Worm (Caenorhabditis elegans) whole organism, mixed stage, embryonic: Measurements from ENCODE around the gene Y37H2C.4.

Source experiments
- M03D4.4 ChIP-seq: sonication (generic microtip); optimal IDR thresholded peaks from 2 replicates; lab custom pipeline; 2017; ENCODE audit warnings: mild to moderate bottlenecking, missing genetic modification characterization, missing compliant biosample characterization
- blmp-1 ChIP-seq: fragments of 150-350 bp; optimal IDR thresholded peaks from 2 replicates; lab custom pipeline; 2014; ENCODE audit warnings: missing biosample characterization, missing genetic modification characterization
- cnd-1 ChIP-seq: fragments of 200-800 bp; sonication (Bioruptor generic); optimal IDR thresholded peaks from 2 replicates; lab custom pipeline; 2018; ENCODE audit warnings: mild to moderate bottlenecking, missing genetic modification characterization, missing compliant biosample characterization
- elt-1 ChIP-seq: sonication (generic microtip); optimal IDR thresholded peaks from 2 replicates; lab custom pipeline; 2017; ENCODE audit warnings: missing genetic modification characterization, mild to moderate bottlenecking, missing compliant biosample characterization, antibody characterized with exemption, moderate library complexity, borderline replicate concordance; ENCODE audit not compliant: insufficient read depth
- elt-3 ChIP-seq: fragments of 150-350 bp; optimal IDR thresholded peaks from 2 replicates; lab custom pipeline; 2014; ENCODE audit warnings: missing biosample characterization, missing genetic modification characterization
- ham-2 ChIP-seq: fragments of 200-800 bp; sonication (Bioruptor generic); optimal IDR thresholded peaks from 2 replicates; lab custom pipeline; 2018; ENCODE audit warnings: mild to moderate bottlenecking, missing genetic modification characterization, missing compliant biosample characterization
- hlh-1 ChIP-seq: fragments of 150-350 bp; optimal IDR thresholded peaks from 2 replicates; lab custom pipeline; 2014; ENCODE audit warnings: missing biosample characterization, missing genetic modification reagents, missing genetic modification characterization
- lin-13 ChIP-seq: fragments of 150-350 bp; optimal IDR thresholded peaks from 2 replicates; lab custom pipeline; 2014; ENCODE audit warnings: missing biosample characterization, missing genetic modification characterization
- lsy-2 ChIP-seq: fragments of 150-350 bp; optimal IDR thresholded peaks from 2 replicates; lab custom pipeline; 2014; ENCODE audit warnings: missing biosample characterization, missing genetic modification characterization
- mep-1 ChIP-seq: fragments of 150-350 bp; optimal IDR thresholded peaks from 2 replicates; lab custom pipeline; 2017; ENCODE audit warnings: missing biosample characterization, missing genetic modification reagents, missing genetic modification characterization, inconsistent platforms
- nhr-76 ChIP-seq: sonication (generic microtip); optimal IDR thresholded peaks from 2 replicates; lab custom pipeline; 2017; ENCODE audit warnings: missing biosample characterization, missing genetic modification characterization
- snpc-4 ChIP-seq: fragments of 150-350 bp; optimal IDR thresholded peaks from 2 replicates; lab custom pipeline; 2014; ENCODE audit warnings: missing biosample characterization, missing genetic modification characterization
- unc-62 ChIP-seq: fragments of 150-350 bp; optimal IDR thresholded peaks from 2 replicates; lab custom pipeline; 2014; ENCODE audit warnings: missing biosample characterization, missing genetic modification reagents, missing genetic modification characterization
- ztf-11 ChIP-seq: fragments of 150-350 bp; optimal IDR thresholded peaks from 2 replicates; lab custom pipeline; 2014; ENCODE audit warnings: missing biosample characterization, missing genetic modification characterization

- TF ChIP-seq cnd-1 (tag; lab: Kevin White, UChicago) (no peak), M03D4.4 (tag; lab: Kevin White, UChicago) (no peak), ztf-11 (no peak), elt-1 (no peak), unc-62 (GFP tag; lab: Kevin White, UChicago) (no peak), lin-13 (tag; lab: Kevin White, UChicago) (no peak), hlh-1 (tag; lab: Kevin White, UChicago) (no peak), mep-1 (tag; lab: Kevin White, UChicago) (no peak), lsy-2 (no peak), snpc-4 (no peak), elt-3 (tag; lab: Kevin White, UChicago) (no peak), ham-2 (no peak), blmp-1 (no peak), nhr-76 (no peak)
Observed at ce11 chrV:18298506-18298905, 28.0 kb downstream of the Y37H2C.4 start, which contains the start of gene Y51A2A.5.
